Fruit fly (Drosophila melanogaster) whole organism, wandering third instar larva: ENCODE data around the gene me31B.
A peak's percentile ranks its signal among the peaks of the same experiment; 100 is the strongest.

Experiments used
- CG32264 ChIP-seq: fragments of 200-800 bp; sonication (Bioruptor generic); optimal IDR thresholded peaks from 2 replicates; lab custom pipeline; 2016; ENCODE audit warnings: missing biosample characterization, missing genetic modification characterization
- CrebA ChIP-seq: fragments of 200-800 bp; sonication (Bioruptor generic); optimal IDR thresholded peaks from 2 replicates; lab custom pipeline; 2016; ENCODE audit warnings: missing biosample characterization, mild to moderate bottlenecking, missing genetic modification characterization, borderline replicate concordance
- Dfd ChIP-seq: fragments of >200 bp; optimal IDR thresholded peaks from 2 replicates; lab custom pipeline; 2017; ENCODE audit warnings: missing biosample characterization, missing genetic modification characterization
- Dif ChIP-seq: fragments of 200-275, 200-300 bp; sonication (Bioruptor generic); optimal IDR thresholded peaks from 2 replicates; lab custom pipeline; 2018; ENCODE audit warnings: missing biosample characterization, missing genetic modification characterization; ENCODE audit not compliant: partially characterized antibody
- GATAd ChIP-seq: sonication (Bioruptor generic); optimal IDR thresholded peaks from 2 replicates; lab custom pipeline; 2016; ENCODE audit warnings: missing biosample characterization, missing genetic modification characterization
- HLH106 ChIP-seq: fragments of 200-800 bp; optimal IDR thresholded peaks from 3 replicates; lab custom pipeline; 2019; ENCODE audit warnings: missing biosample characterization, mild to moderate bottlenecking, missing genetic modification characterization, moderate library complexity
- Hnf4 ChIP-seq: fragments of 200-800 bp; sonication (Bioruptor generic); optimal IDR thresholded peaks from 2 replicates; lab custom pipeline; 2016; ENCODE audit warnings: missing biosample characterization, mild to moderate bottlenecking, missing genetic modification characterization
- Hr78 ChIP-seq: fragments of >200 bp; optimal IDR thresholded peaks from 2 replicates; lab custom pipeline; 2017; ENCODE audit warnings: missing biosample characterization, missing genetic modification characterization
- Hr83 ChIP-seq: fragments of 200-300 bp; sonication (Bioruptor generic); optimal IDR thresholded peaks from 2 replicates; lab custom pipeline; 2016; ENCODE audit warnings: missing biosample characterization, mild to moderate bottlenecking, missing genetic modification characterization, moderate library complexity; ENCODE audit not compliant: poor library complexity, severe bottlenecking
- Jra ChIP-seq: sonication (Bioruptor generic); optimal IDR thresholded peaks from 2 replicates; lab custom pipeline; 2016; ENCODE audit warnings: missing biosample characterization, missing genetic modification characterization
- Myc ChIP-seq: fragments of >200 bp; optimal IDR thresholded peaks from 2 replicates; lab custom pipeline; 2017
- N ChIP-seq: fragments of >200 bp; optimal IDR thresholded peaks from 2 replicates; lab custom pipeline; 2018; ENCODE audit warnings: missing biosample characterization, missing external identifiers, missing genetic modification characterization
- OdsH ChIP-seq: fragments of 200-800 bp; sonication (Bioruptor generic); optimal IDR thresholded peaks from 2 replicates; lab custom pipeline; 2016; ENCODE audit warnings: missing biosample characterization, mild to moderate bottlenecking, missing genetic modification characterization
- Rel ChIP-seq, 2 experiments: fragments of 200-800 bp; sonication (Bioruptor generic) in 1 of 2; optimal IDR thresholded peaks; 2 replicates in 1 of 2; 3 replicates in 1 of 2; lab custom pipeline; 2016 to 2019; ENCODE audit warnings: mild to moderate bottlenecking in 2 of 2, missing biosample characterization in 2 of 2, missing genetic modification characterization in 2 of 2, moderate library complexity in 1 of 2
- Sp1 ChIP-seq: fragments of 200-800 bp; sonication (Bioruptor generic); optimal IDR thresholded peaks from 3 replicates; lab custom pipeline; 2019; ENCODE audit warnings: missing biosample characterization, mild to moderate bottlenecking, missing genetic modification characterization, moderate library complexity
- brk ChIP-seq: fragments of 200-800 bp; sonication (Bioruptor generic); optimal IDR thresholded peaks from 2 replicates; lab custom pipeline; 2016; ENCODE audit warnings: missing biosample characterization, mild to moderate bottlenecking, missing genetic modification characterization
- dmrt93B ChIP-seq: fragments of 200-800 bp; sonication (Bioruptor generic); optimal IDR thresholded peaks from 2 replicates; lab custom pipeline; 2018; ENCODE audit warnings: missing biosample characterization, mild to moderate bottlenecking, missing genetic modification characterization
- dsf ChIP-seq: sonication (Bioruptor generic); optimal IDR thresholded peaks from 2 replicates; lab custom pipeline; 2016; ENCODE audit warnings: missing biosample characterization, missing genetic modification characterization, borderline replicate concordance
- ey ChIP-seq: fragments of 200-800 bp; sonication (Bioruptor generic); optimal IDR thresholded peaks from 2 replicates; lab custom pipeline; 2016; ENCODE audit warnings: missing biosample characterization, missing genetic modification characterization
- foxo ChIP-seq, 2 experiments: fragments of 200-800 bp; sonication (Bioruptor generic); optimal IDR thresholded peaks; 2 replicates in 1 of 2; 3 replicates in 1 of 2; lab custom pipeline; 2016 to 2017; ENCODE audit warnings: missing biosample characterization in 2 of 2, missing genetic modification characterization in 2 of 2
- fru ChIP-seq: fragments of 200-800 bp; sonication (Bioruptor generic); optimal IDR thresholded peaks from 3 replicates; lab custom pipeline; 2016; ENCODE audit warnings: missing biosample characterization, mild to moderate bottlenecking, missing genetic modification characterization
- h ChIP-seq: fragments of 200-800 bp; sonication (Bioruptor generic); optimal IDR thresholded peaks from 3 replicates; lab custom pipeline; 2016; ENCODE audit warnings: missing biosample characterization, mild to moderate bottlenecking, missing genetic modification characterization
- jim ChIP-seq: fragments of 175-275, 200-325 bp; sonication (Bioruptor generic); optimal IDR thresholded peaks from 2 replicates; lab custom pipeline; 2016; ENCODE audit warnings: missing biosample characterization, mild to moderate bottlenecking, missing genetic modification characterization
- lola ChIP-seq: fragments of >200 bp; optimal IDR thresholded peaks from 2 replicates; lab custom pipeline; 2017; ENCODE audit warnings: missing biosample characterization, missing genetic modification characterization
- pan ChIP-seq: fragments of >200 bp; optimal IDR thresholded peaks from 2 replicates; lab custom pipeline; 2017
- psq ChIP-seq: fragments of 200-800 bp; sonication (Bioruptor generic); optimal IDR thresholded peaks from 3 replicates; lab custom pipeline; 2017; ENCODE audit warnings: missing biosample characterization, mild to moderate bottlenecking, missing genetic modification characterization, moderate library complexity
- sage ChIP-seq: fragments of 200-800 bp; sonication (Bioruptor generic); optimal IDR thresholded peaks from 2 replicates; lab custom pipeline; 2016; ENCODE audit warnings: missing biosample characterization, mild to moderate bottlenecking, missing genetic modification characterization
- sv ChIP-seq: fragments of 200-800 bp; sonication (Bioruptor generic); optimal IDR thresholded peaks from 3 replicates; lab custom pipeline; 2016; ENCODE audit warnings: missing biosample characterization, missing genetic modification characterization
- tai ChIP-seq: sonication (Bioruptor generic); optimal IDR thresholded peaks from 2 replicates; lab custom pipeline; 2016; ENCODE audit warnings: missing biosample characterization, missing genetic modification characterization
- usp ChIP-seq: fragments of >200 bp; optimal IDR thresholded peaks from 2 replicates; lab custom pipeline; 2017; ENCODE audit warnings: missing biosample characterization, missing genetic modification characterization
- woc ChIP-seq: sonication (Bioruptor generic); optimal IDR thresholded peaks from 2 replicates; lab custom pipeline; 2016; ENCODE audit warnings: missing biosample characterization, mild to moderate bottlenecking, missing genetic modification characterization

Gene me31B

DNA sequence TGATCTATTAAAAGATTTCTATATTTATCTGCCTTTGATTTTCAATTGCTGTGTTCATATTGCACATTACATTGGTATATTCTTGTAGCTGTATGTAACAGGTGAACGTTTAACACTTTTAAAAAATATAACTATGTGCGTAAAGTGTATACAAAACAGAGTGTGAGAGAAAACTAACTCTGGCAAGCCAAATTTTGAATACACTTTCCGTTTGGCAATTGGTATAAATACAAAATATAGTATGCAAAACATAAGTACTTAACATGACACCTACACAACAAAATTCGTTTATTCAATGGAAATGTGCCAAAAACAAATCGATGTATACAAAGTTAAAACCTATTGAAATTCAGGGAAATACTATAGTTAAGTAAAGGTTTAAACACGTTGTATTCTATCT is 6.3 kb upstream of the me31B start:
- TF ChIP-seq pan (lab: Kevin White, UChicago) (no peak), Jra (GFP tag; lab: Kevin White, UChicago) (no peak), GATAd (GFP tag; lab: Kevin White, UChicago) (no peak), HLH106 (no peak), woc (GFP tag; lab: Kevin White, UChicago) (no peak), dsf (GFP tag; lab: Kevin White, UChicago) (no peak), Hr78 (GFP tag; lab: Kevin White, UChicago) (no peak), Hr83 (no peak), Dfd (GFP tag; lab: Kevin White, UChicago) (no peak)

DNA sequence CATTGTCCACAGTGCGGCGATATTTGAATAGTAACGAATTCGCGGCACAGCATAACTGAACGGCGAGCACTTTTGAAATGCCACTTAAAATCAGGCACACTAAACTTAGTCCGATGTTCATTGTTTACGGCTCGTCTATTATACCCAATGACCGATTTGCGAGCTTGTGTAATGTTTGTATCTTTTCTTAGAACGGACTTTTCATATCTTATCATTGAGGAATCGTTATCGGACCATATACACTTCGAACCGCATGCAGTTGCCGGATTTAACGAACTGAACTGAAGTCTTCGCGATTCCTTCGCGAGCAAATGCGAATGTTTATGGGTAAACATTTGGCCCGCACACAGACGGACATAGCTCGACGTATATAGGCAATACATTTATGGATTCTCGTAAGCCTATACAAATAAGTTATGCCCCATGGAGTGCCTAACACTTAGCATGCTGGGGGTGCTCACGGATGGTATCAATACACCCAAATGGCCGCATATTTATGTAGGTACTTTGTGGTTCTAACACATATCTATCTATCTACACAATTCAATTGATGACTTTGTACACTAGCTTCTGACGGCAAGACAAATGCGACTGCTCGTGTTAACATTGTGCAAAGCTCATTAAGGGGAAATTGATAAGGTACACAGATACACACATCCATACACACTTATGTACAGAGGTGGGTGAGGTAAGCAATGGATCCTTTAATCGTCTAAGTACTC is 1.3 kb upstream of the me31B start, which contains the start of gene mthl15:
Gene mthl15 (minus strand): TSS at position 593 of the 722 bp plus-strand sequence.
- TF ChIP-seq sage (no peak), Jra (GFP tag; lab: Kevin White, UChicago) (no peak), pan (lab: Kevin White, UChicago) (no peak), dmrt93B (GFP tag; lab: Kevin White, UChicago) (no peak), foxo (GFP tag; optimal IDR thresholded peaks at IDR 0.05; lab: Kevin White, UChicago) (no peak), dsf (GFP tag; lab: Kevin White, UChicago) (no peak), sv (GFP tag; lab: Kevin White, UChicago) (no peak), OdsH (GFP tag; lab: Kevin White, UChicago) (no peak), Sp1 (GFP tag; lab: Kevin White, UChicago) (no peak), usp (GFP tag; lab: Kevin White, UChicago) (no peak), fru (GFP tag; lab: Kevin White, UChicago) (no peak), N (no peak), brk (GFP tag; lab: Kevin White, UChicago) (no peak), h (no peak), ey (no peak), lola (GFP tag; lab: Kevin White, UChicago) (no peak), tai (GFP tag; lab: Kevin White, UChicago) (no peak), CG32264 (GFP tag; lab: Kevin White, UChicago) (no peak), Hr78 (GFP tag; lab: Kevin White, UChicago) (no peak)
- TF ChIP-seq, all 38 proteins: peak for 0

DNA sequence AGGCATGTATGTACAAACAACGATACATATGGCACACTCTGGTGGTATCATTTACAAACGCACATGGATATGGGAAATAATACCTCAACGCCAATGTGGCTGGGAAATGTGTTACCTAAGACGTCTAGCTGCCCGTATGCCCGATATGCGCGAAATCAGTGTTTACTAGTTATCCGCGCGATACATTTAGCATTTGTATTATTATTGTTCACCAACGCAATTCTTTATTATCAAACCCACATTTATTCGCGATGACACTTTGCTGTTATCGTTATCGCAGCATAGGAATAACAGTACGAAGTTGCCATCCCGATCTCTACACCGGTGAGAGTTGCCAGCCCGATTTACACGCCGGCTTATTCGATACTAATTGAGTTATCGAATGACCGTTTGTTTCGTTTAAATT is 7.6 kb downstream of the me31B start, which contains the start of gene chico:
Gene chico (minus strand): TSS at position 294 of the 406 bp plus-strand sequence.
- TF ChIP-seq Hnf4 (GFP tag; lab: Kevin White, UChicago) = no peak
- no peak for TF ChIP-seq fru (GFP tag; lab: Kevin White, UChicago)
- TF ChIP-seq jim (GFP tag; lab: Kevin White, UChicago) = no peak
- TF ChIP-seq Jra (GFP tag; lab: Kevin White, UChicago) = peak; percentile 22
- no peak for TF ChIP-seq woc (GFP tag; lab: Kevin White, UChicago)
- peak; percentile 38 for TF ChIP-seq Myc (lab: Kevin White, UChicago)
- no peak for TF ChIP-seq ey
- no peak for TF ChIP-seq Rel (GFP tag; optimal IDR thresholded peaks at IDR 0.05; lab: Kevin White, UChicago)
- TF ChIP-seq Rel (tag; optimal IDR thresholded peaks at IDR 0.05; lab: Kevin White, UChicago) = peak; percentile 18
- TF ChIP-seq Hr83 = peak; percentile 4
- TF ChIP-seq CrebA (GFP tag; lab: Kevin White, UChicago) = no peak
- TF ChIP-seq Dif (GFP tag; lab: Kevin White, UChicago) = no peak
- no peak for TF ChIP-seq h
- no peak for TF ChIP-seq sage

DNA sequence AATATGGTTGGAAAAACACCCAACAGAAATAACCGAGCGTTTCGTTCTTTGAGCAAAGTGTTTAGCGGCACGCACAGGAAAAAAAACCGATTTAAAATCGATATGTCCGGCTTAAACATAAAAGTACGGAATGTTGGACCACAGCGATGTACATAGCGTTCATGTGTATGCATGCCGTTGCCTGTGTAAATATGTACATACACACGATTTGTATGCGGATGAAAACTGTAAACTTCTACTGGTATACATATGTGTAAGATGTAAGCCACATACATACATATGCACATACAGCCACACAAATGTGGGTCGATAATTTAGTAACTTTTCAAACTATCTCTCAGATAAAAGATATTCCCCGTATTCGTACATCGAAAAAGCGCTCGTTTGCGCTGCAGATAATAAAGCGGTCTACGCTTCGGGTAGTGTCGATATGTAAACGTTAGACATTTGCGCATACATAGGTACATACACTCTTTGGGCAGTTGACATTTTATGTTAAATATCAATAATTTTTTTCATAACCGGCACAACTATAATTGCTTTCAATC is 10.6 kb downstream of the me31B start:
- no peak for TF ChIP-seq GATAd (GFP tag; lab: Kevin White, UChicago)
- TF ChIP-seq Rel (GFP tag; optimal IDR thresholded peaks at IDR 0.05; lab: Kevin White, UChicago) = no peak
- TF ChIP-seq Rel (tag; optimal IDR thresholded peaks at IDR 0.05; lab: Kevin White, UChicago) = peak; percentile 7

DNA sequence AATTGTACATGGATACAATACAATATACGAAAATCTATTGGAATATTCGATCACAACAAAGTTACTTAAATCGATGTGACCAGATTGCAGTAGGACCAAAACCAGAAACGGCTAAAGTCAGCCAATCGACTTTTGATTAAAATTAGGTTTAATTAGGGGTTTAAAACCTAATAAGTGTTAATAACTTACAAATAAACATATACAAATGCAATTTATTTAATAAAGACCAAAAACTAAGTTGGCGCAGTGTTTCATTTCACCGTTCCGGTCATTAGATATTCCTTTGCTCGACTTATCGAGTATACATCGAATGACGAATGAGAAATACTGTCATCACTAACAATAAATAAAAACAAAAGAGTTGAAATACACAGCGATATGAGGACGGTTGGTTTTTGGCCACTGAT is 11.3 kb downstream of the me31B start, which contains the start of the genes bsk and CG31717:
Gene bsk (minus strand): TSS at position 61 of the 407 bp plus-strand sequence.
Gene CG31717 (plus strand): TSS at position 297 of the 407 bp plus-strand sequence.
- TF ChIP-seq tai (GFP tag; lab: Kevin White, UChicago) = peak; percentile 60
- no peak for TF ChIP-seq psq (GFP tag; lab: Kevin White, UChicago)
- peak; percentile 32 for TF ChIP-seq Jra (GFP tag; lab: Kevin White, UChicago)
- TF ChIP-seq sage = no peak
- TF ChIP-seq jim (GFP tag; lab: Kevin White, UChicago) = peak; percentile 71
